Worm (Caenorhabditis elegans) whole organism, L1 larva: ENCODE results near the gene R10E4.11.

Experiments
- C34B4.2 ChIP-seq: sonication (generic microtip); optimal IDR thresholded peaks from 2 replicates; lab custom pipeline; 2017; ENCODE audit warnings: mild to moderate bottlenecking, missing genetic modification characterization, missing compliant biosample characterization
- alr-1 ChIP-seq: fragments of 200-800 bp; sonication (Bioruptor generic); optimal IDR thresholded peaks from 2 replicates; lab custom pipeline; 2018; ENCODE audit warnings: borderline replicate concordance, mild to moderate bottlenecking, missing genetic modification characterization, missing compliant biosample characterization
- blmp-1 ChIP-seq: fragments of 150-350 bp; optimal IDR thresholded peaks from 2 replicates; lab custom pipeline; 2014; ENCODE audit warnings: missing biosample characterization, missing genetic modification characterization
- ceh-90 ChIP-seq: sonication (generic microtip); optimal IDR thresholded peaks from 2 replicates; lab custom pipeline; 2016; ENCODE audit warnings: missing genetic modification characterization, missing compliant biosample characterization
- dsc-1 ChIP-seq: sonication (generic microtip); optimal IDR thresholded peaks from 2 replicates; lab custom pipeline; 2016; ENCODE audit warnings: mild to moderate bottlenecking, missing genetic modification characterization, missing compliant biosample characterization
- egl-13 ChIP-seq: sonication (generic microtip); optimal IDR thresholded peaks from 2 replicates; lab custom pipeline; 2016; ENCODE audit warnings: missing genotype, missing genetic modification reagents, missing genetic modification characterization, missing compliant biosample characterization
- egl-27 ChIP-seq, 2 experiments: fragments of 150-350 bp in 1 of 2; sonication (generic microtip); optimal IDR thresholded peaks; 3 replicates each; lab custom pipeline; 2017 to 2018; ENCODE audit warnings: missing biosample characterization in 2 of 2, missing genetic modification characterization in 2 of 2, missing genetic modification reagents in 2 of 2
- elt-2 ChIP-seq: sonication (generic microtip); optimal IDR thresholded peaks from 2 replicates; lab custom pipeline; 2016; ENCODE audit warnings: missing genetic modification characterization, mild to moderate bottlenecking, inconsistent platforms, missing compliant biosample characterization, missing genetic modification reagents
- elt-3 ChIP-seq, 6 experiments: fragments of 150-350 bp in 1 of 6; sonication (generic microtip); optimal IDR thresholded peaks; 2 replicates each; lab custom pipeline; 2017 to 2018; ENCODE audit warnings: missing biosample characterization in 6 of 6, missing genetic modification characterization in 6 of 6, inconsistent platforms in 1 of 6
- fkh-10 ChIP-seq: sonication (generic microtip); optimal IDR thresholded peaks from 2 replicates; lab custom pipeline; 2017; ENCODE audit warnings: missing biosample characterization, missing genetic modification reagents, missing genetic modification characterization
- hlh-17 ChIP-seq: fragments of 200-800 bp; sonication (Bioruptor generic); optimal IDR thresholded peaks from 2 replicates; lab custom pipeline; 2018; ENCODE audit warnings: missing genetic modification characterization, mild to moderate bottlenecking, missing compliant biosample characterization, moderate library complexity, borderline replicate concordance
- irx-1 ChIP-seq: sonication (generic microtip); optimal IDR thresholded peaks from 2 replicates; lab custom pipeline; 2016; ENCODE audit warnings: missing genetic modification characterization, missing compliant biosample characterization
- isw-1 ChIP-seq: fragments of 200-800 bp; sonication (Bioruptor generic); IDR thresholded peaks from 2 replicates; pipeline ENCODE4 v1.3.6; 2022; ENCODE audit warnings: missing genetic modification characterization, missing compliant biosample characterization
- jun-1 ChIP-seq: fragments of 150-350 bp; optimal IDR thresholded peaks from 2 replicates; lab custom pipeline; 2014; ENCODE audit warnings: missing biosample characterization, missing genetic modification reagents, missing genetic modification characterization
- lin-13 ChIP-seq: fragments of 150-350 bp; optimal IDR thresholded peaks from 2 replicates; lab custom pipeline; 2014; ENCODE audit warnings: missing biosample characterization, missing genetic modification reagents, missing genetic modification characterization
- lin-14 ChIP-seq: fragments of 200-800 bp; sonication (Bioruptor generic); optimal IDR thresholded peaks from 2 replicates; lab custom pipeline; 2018; ENCODE audit warnings: mild to moderate bottlenecking, missing genetic modification characterization, moderate library complexity, missing compliant biosample characterization
- lin-35 ChIP-seq, 2 experiments: fragments of 150-350 bp; optimal IDR thresholded peaks; 2 replicates each; lab custom pipeline; 2014; ENCODE audit warnings: missing biosample characterization in 2 of 2, missing genetic modification characterization in 2 of 2, missing genetic modification reagents in 2 of 2
- lin-39 ChIP-seq: fragments of 150-350 bp; optimal IDR thresholded peaks from 2 replicates; lab custom pipeline; 2014; ENCODE audit warnings: missing biosample characterization, missing genetic modification reagents, missing genetic modification characterization
- lir-3 ChIP-seq: sonication (generic microtip); optimal IDR thresholded peaks from 2 replicates; lab custom pipeline; 2016; ENCODE audit warnings: mild to moderate bottlenecking, missing genetic modification characterization, moderate library complexity, missing compliant biosample characterization; ENCODE audit not compliant: poor library complexity
- lsy-2 ChIP-seq, 2 experiments: fragments of 150-350 bp; optimal IDR thresholded peaks; 2 replicates each; lab custom pipeline; 2014; ENCODE audit warnings: missing biosample characterization in 2 of 2, missing genetic modification characterization in 2 of 2
- mep-1 ChIP-seq: fragments of 150-350 bp; optimal IDR thresholded peaks from 2 replicates; lab custom pipeline; 2014; ENCODE audit warnings: missing biosample characterization, missing genetic modification characterization
- nhr-20 ChIP-seq: sonication (generic microtip); optimal IDR thresholded peaks from 2 replicates; lab custom pipeline; 2016; ENCODE audit warnings: mild to moderate bottlenecking, missing genetic modification characterization, missing compliant biosample characterization
- nhr-28 ChIP-seq: fragments of 150-350 bp; optimal IDR thresholded peaks from 2 replicates; lab custom pipeline; 2014; ENCODE audit warnings: missing biosample characterization, missing genetic modification characterization
- nhr-47 ChIP-seq: sonication (generic microtip); optimal IDR thresholded peaks from 2 replicates; lab custom pipeline; 2016; ENCODE audit warnings: mild to moderate bottlenecking, missing genetic modification characterization, moderate library complexity, missing compliant biosample characterization
- nhr-71 ChIP-seq: sonication (generic microtip); optimal IDR thresholded peaks from 2 replicates; lab custom pipeline; 2016; ENCODE audit warnings: mild to moderate bottlenecking, missing genetic modification characterization, moderate library complexity, missing compliant biosample characterization
- nhr-85 ChIP-seq: sonication (generic microtip); peaks from one replicate; lab custom pipeline; 2016; ENCODE audit warnings: missing genetic modification characterization, inconsistent platforms, missing compliant biosample characterization
- rnt-1 ChIP-seq: sonication (generic microtip); optimal IDR thresholded peaks from 2 replicates; lab custom pipeline; 2016; ENCODE audit warnings: mild to moderate bottlenecking, missing genetic modification characterization, moderate library complexity, missing compliant biosample characterization
- snu-23 ChIP-seq: sonication (generic microtip); optimal IDR thresholded peaks from 2 replicates; lab custom pipeline; 2016; ENCODE audit warnings: missing genetic modification characterization, missing compliant biosample characterization
- sup-37 ChIP-seq: fragments of 200-800 bp; sonication (Bioruptor generic); optimal IDR thresholded peaks from 2 replicates; lab custom pipeline; 2018; ENCODE audit warnings: mild to moderate bottlenecking, missing genetic modification characterization, missing compliant biosample characterization
- swsn-7 ChIP-seq: sonication (generic microtip); optimal IDR thresholded peaks from 2 replicates; lab custom pipeline; 2016; ENCODE audit warnings: missing genetic modification characterization, missing compliant biosample characterization
- unc-62 ChIP-seq: fragments of 150-350 bp; optimal IDR thresholded peaks from 2 replicates; lab custom pipeline; 2014; ENCODE audit warnings: missing biosample characterization, missing genetic modification reagents, missing genetic modification characterization
- unc-86 ChIP-seq: sonication (generic microtip); optimal IDR thresholded peaks from 2 replicates; lab custom pipeline; 2016; ENCODE audit warnings: missing genetic modification characterization, missing compliant biosample characterization
- xbp-1 ChIP-seq: sonication (generic microtip); optimal IDR thresholded peaks from 2 replicates; lab custom pipeline; 2016; ENCODE audit warnings: missing genetic modification characterization, missing compliant biosample characterization
- zag-1 ChIP-seq: fragments of 150-350 bp; optimal IDR thresholded peaks from 2 replicates; lab custom pipeline; 2014; ENCODE audit warnings: missing biosample characterization, missing genetic modification characterization
- zip-4 ChIP-seq: fragments of 200-800 bp; sonication (Bioruptor generic); optimal IDR thresholded peaks from 2 replicates; lab custom pipeline; 2018; ENCODE audit warnings: mild to moderate bottlenecking, missing genetic modification characterization, moderate library complexity, missing compliant biosample characterization

Gene R10E4.11

DNA sequence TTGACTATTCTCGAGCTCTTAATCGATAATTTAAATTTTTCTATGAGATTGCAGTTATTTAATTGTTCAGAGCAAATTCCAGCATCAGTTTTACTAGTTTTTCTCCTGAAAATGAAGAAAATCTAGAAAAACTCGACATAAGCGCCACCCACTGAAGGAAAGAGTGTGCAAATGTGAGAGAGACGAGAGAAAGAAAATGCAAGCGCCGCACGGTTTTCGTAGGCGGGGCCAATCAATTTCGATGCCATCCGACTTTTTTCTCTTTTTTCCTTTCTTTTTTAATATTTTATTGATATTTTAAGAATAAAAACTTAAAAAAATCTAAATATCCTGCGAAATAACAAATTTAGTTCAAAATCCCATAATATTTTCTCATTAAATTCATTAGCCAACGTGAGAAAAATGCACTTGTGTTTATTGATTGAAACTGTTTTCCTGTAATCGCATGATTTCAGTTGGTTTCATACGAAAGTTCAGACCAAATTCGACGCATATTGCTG lies 31.8 kb upstream of the R10E4.11 start, which contains the start of gene cdk-12 (continued):
- TF ChIP-seq zip-4, result no peak
- TF ChIP-seq swsn-7 (tag; lab: Kevin White, UChicago), result peak; percentile 52
- TF ChIP-seq fkh-10, result no peak
- TF ChIP-seq nhr-20 (tag; lab: Kevin White, UChicago), result peak; percentile 34

DNA sequence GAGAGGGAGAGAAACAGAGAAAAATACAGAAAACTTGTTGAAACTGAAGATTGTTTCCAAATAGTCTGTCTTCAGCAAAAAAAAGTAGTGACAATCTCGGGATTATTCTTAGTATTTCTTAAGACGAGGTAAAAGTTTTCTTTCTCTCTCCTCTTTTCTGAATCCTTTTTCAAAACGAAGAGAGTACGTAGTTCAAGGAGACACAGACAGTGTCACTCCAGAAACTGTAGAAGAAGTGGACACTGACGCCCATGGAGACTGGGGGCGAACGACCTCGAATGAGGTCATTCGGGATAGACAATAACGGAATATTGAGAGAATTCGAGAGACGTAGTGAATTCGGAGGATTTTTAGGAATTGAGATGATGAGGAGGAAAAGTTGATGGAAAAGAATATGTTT lies 30.1 kb upstream of the R10E4.11 start, which contains the start of gene gly-6:
Gene gly-6 (minus strand): TSS at position 245 of the 400 bp plus-strand sequence.
- TF ChIP-seq swsn-7 (tag; lab: Kevin White, UChicago) (no peak), lsy-2 (tag; optimal IDR thresholded peaks at IDR 0.05; lab: Kevin White, UChicago) (peak in 1 of 2 experiments; percentile 24), isw-1 (GFP tag; lab: Robert Waterston, UW) (no peak), blmp-1 (tag; lab: Kevin White, UChicago) (peak; percentile 90), elt-3 (tag; optimal IDR thresholded peaks at IDR 0.05; lab: Kevin White, UChicago) (peak in 1 of 6 experiments; percentile 26), elt-2 (tag; lab: Kevin White, UChicago) (no peak), C34B4.2 (no peak), ceh-90 (tag; lab: Kevin White, UChicago) (no peak), unc-62 (GFP tag; lab: Kevin White, UChicago) (no peak), jun-1 (tag; lab: Kevin White, UChicago) (no peak), lin-14 (GFP tag; lab: Kevin White, UChicago) (peak; percentile 63), nhr-85 (tag; lab: Kevin White, UChicago) (peak; percentile 82), snu-23 (GFP tag; lab: Kevin White, UChicago) (peak; percentile 27), nhr-71 (tag; lab: Kevin White, UChicago) (peak; percentile 6), mep-1 (peak; percentile 66), lin-35 (GFP tag; optimal IDR thresholded peaks at IDR 0.05; lab: Kevin White, UChicago) (peak in 1 of 2 experiments; percentile 4), rnt-1 (tag; lab: Kevin White, UChicago) (peak; percentile 16)
- TF ChIP-seq, all 84 proteins: peak for 10

DNA sequence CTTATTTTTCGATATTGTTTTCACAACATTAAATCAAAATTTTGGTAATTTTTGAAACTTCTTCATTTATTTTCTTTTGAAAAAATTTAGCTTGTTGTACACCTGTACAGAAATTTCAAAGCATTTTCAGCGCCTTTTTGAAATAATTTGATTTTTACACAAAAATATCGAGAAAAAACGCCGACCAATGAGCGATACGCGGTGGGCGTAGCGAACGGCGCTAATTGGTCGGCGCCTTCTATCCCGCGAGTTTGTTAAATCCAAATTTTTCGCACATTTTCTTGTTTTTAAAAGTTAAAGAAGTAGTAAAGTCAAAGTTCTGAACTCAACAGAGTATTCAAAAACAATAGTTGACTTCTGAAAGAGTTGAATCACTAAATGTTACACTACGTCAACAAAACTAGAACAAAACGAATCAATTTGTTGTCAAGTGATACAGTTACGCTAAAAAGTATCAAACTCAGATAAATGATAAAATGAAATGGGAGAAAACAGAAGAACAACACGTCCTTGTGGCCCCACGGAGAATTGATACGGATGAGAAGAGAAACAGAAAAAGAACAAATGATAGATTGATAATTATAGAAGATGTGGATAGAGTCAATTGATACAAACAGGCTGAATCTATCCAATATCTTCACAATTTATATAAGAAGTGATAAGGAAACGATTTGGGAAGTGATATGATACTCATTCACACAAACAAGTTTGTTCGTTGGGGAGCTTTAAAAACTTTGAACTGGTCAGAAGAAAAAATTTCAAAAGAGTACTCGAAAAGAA lies 27.6 kb upstream of the R10E4.11 start:
- no peak for TF ChIP-seq lin-13
- no peak for TF ChIP-seq lin-39
- no peak for TF ChIP-seq dsc-1 (tag; lab: Kevin White, UChicago)
- TF ChIP-seq elt-3 (tag; optimal IDR thresholded peaks at IDR 0.05; lab: Kevin White, UChicago), result peak in 5 of 6 experiments; percentile 56 to 89 (median 65)
- TF ChIP-seq isw-1 (GFP tag; lab: Robert Waterston, UW), result no peak
- TF ChIP-seq lin-14 (GFP tag; lab: Kevin White, UChicago), result peak; percentile 50
- TF ChIP-seq sup-37 (GFP tag; lab: Kevin White, UChicago), result no peak
- no peak for TF ChIP-seq hlh-17 (GFP tag; lab: Kevin White, UChicago)
- no peak for TF ChIP-seq nhr-47 (tag; lab: Kevin White, UChicago)
- TF ChIP-seq nhr-85 (tag; lab: Kevin White, UChicago), result peak; percentile 25
- TF ChIP-seq irx-1 (tag; lab: Kevin White, UChicago), result no peak
- no peak for TF ChIP-seq alr-1 (tag; lab: Kevin White, UChicago)
- TF ChIP-seq swsn-7 (tag; lab: Kevin White, UChicago), result no peak
- no peak for TF ChIP-seq egl-27 (tag; optimal IDR thresholded peaks at IDR 0.05; lab: Kevin White, UChicago)
- TF ChIP-seq snu-23 (GFP tag; lab: Kevin White, UChicago), result peak; percentile 41
- no peak for TF ChIP-seq xbp-1 (tag; lab: Kevin White, UChicago)
- TF ChIP-seq nhr-28 (tag; lab: Kevin White, UChicago), result no peak
- peak; percentile 4 for TF ChIP-seq nhr-20 (tag; lab: Kevin White, UChicago)
- TF ChIP-seq fkh-10, result no peak
- TF ChIP-seq zag-1, result no peak
- TF ChIP-seq unc-86 (tag; lab: Kevin White, UChicago), result no peak
- no peak for TF ChIP-seq egl-13
- peak; percentile 75 for TF ChIP-seq blmp-1 (tag; lab: Kevin White, UChicago)
- no peak for TF ChIP-seq lir-3 (tag; lab: Kevin White, UChicago)
